Fruit fly (Drosophila melanogaster): ENCODE results near the gene Past1.

Gene Past1

DNA sequence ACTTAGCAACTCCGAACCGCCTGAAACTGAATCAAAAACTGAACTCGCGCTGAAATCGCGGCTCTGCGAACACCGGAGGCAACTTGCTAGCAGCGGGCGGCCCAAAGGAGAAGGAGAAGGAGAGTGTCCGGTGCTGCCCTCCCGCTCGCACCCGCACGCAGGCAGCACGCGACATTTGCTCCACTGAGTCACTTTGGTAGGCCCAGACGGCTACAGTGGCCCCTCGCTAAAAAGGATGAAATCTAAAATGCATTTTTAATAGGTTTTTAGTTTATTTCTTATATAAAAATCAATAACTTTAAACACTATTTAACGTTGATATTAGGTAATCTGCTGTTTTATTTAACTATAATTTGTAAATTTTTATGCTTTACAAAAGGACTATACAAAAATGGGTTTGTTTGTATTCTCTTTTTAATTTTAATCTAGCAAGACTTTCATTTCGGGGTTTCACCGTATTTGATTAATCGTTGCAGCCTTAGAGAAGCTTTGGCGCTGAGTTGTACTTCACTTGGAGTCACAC is 25.3 kb downstream of the Past1 start, which contains the start of gene Men (continued):
- TF ChIP-seq CG3065 (GFP tag; optimal IDR thresholded peaks at IDR 0.05) (no peak), CG14667 (GFP tag; IDR thresholded peaks at IDR 0.05) (no peak), CG11696 (GFP tag; IDR thresholded peaks at IDR 0.05) (0 out of 2 replicates have a peak, but pooled peaks have one; percentile 8), Rx (GFP tag; IDR thresholded peaks at IDR 0.05) (no peak), CG18011 (GFP tag; optimal IDR thresholded peaks at IDR 0.05) (no peak), CG6654 (GFP tag; optimal IDR thresholded peaks at IDR 0.05) (no peak), cato (GFP tag; optimal IDR thresholded peaks at IDR 0.05; ENCODE audit: borderline replicate concordance) (no peak), Asciz (GFP tag; optimal IDR thresholded peaks at IDR 0.05) (peak; percentile 33), CG9437 (GFP tag; optimal IDR thresholded peaks at IDR 0.05) (peak; percentile 54), so (GFP tag; IDR thresholded peaks at IDR 0.05) (peak; percentile 59; the same call in 1 of the 3 replicates), row (GFP tag; IDR thresholded peaks at IDR 0.05) (peak; percentile 70), CG6175 (GFP tag; IDR thresholded peaks at IDR 0.05) (no peak), Hey (tag; optimal IDR thresholded peaks at IDR 0.05) (no peak), zf30C (GFP tag; optimal IDR thresholded peaks at IDR 0.05) (no peak), pita (GFP tag; optimal IDR thresholded peaks at IDR 0.05) (no peak), pho (GFP tag; optimal IDR thresholded peaks at IDR 0.05) (no peak), ham (GFP tag; IDR thresholded peaks at IDR 0.05) (no peak), Oli (tag; optimal IDR thresholded peaks at IDR 0.05) (peak; percentile 75), CG18764 (GFP tag; optimal IDR thresholded peaks at IDR 0.05) (peak; percentile 29), da (GFP tag; optimal IDR thresholded peaks at IDR 0.05) (no peak), jigr1 (GFP tag; IDR thresholded peaks at IDR 0.05) (no peak), CG1647 (GFP tag; optimal IDR thresholded peaks at IDR 0.05) (no peak), lilli (GFP tag; optimal IDR thresholded peaks at IDR 0.05) (peak; percentile 26), CG8290 (GFP tag; optimal IDR thresholded peaks at IDR 0.05) (no peak), CG8290 (tag; optimal IDR thresholded peaks at IDR 0.05) (no peak), CG8924 (tag; optimal IDR thresholded peaks at IDR 0.05) (peak; percentile 67), Mad (GFP tag; optimal IDR thresholded peaks at IDR 0.05) (no peak), salm (tag; optimal IDR thresholded peaks at IDR 0.05) (peak; percentile 49), ci (GFP tag; IDR thresholded peaks at IDR 0.05) (0 out of 3 replicates have a peak, but pooled peaks have one; percentile 24), Hmr (GFP tag; optimal IDR thresholded peaks at IDR 0.05) (peak; percentile 66), mld (GFP tag; IDR thresholded peaks at IDR 0.05; ENCODE audit: partially characterized antibody) (no peak), klu (GFP tag; IDR thresholded peaks at IDR 0.05) (peak; percentile 47; the same call in 1 of the 2 replicates), CG32532 (GFP tag; IDR thresholded peaks at IDR 0.05) (peak; percentile 60), CG3281 (GFP tag; optimal IDR thresholded peaks at IDR 0.05) (peak; percentile 49), wor (GFP tag; IDR thresholded peaks at IDR 0.05) (peak; percentile 10; the same call in 1 of the 2 replicates), HLHmδ (GFP tag; optimal IDR thresholded peaks at IDR 0.05) (no peak), CG7271 (tag; optimal IDR thresholded peaks at IDR 0.05) (no peak), Ssrp (tag; optimal IDR thresholded peaks at IDR 0.05) (peak; percentile 69), ftz-f1 (GFP tag; optimal IDR thresholded peaks at IDR 0.05) (no peak), CG9876 (GFP tag; optimal IDR thresholded peaks at IDR 0.05) (no peak), CG34224 (GFP tag; IDR thresholded peaks at IDR 0.05; ENCODE audit: partially characterized antibody) (no peak), CG17612 (GFP tag; IDR thresholded peaks at IDR 0.05) (no peak), tin (GFP tag; optimal IDR thresholded peaks at IDR 0.05) (peak; percentile 27), Bgb (GFP tag; IDR thresholded peaks at IDR 0.05; ENCODE audit: partially characterized antibody) (no peak), lmd (GFP tag; IDR thresholded peaks at IDR 0.05) (peak; percentile 52), mam (GFP tag; optimal IDR thresholded peaks at IDR 0.05) (no peak), knrl (GFP tag; IDR thresholded peaks at IDR 0.05; ENCODE audit: partially characterized antibody) (no peak), CG13424 (tag; optimal IDR thresholded peaks at IDR 0.05) (peak; percentile 82), rib (GFP tag; IDR thresholded peaks at IDR 0.05) (no peak), sc (optimal IDR thresholded peaks at IDR 0.05) (no peak), sc (GFP tag; optimal IDR thresholded peaks at IDR 0.05) (peak; percentile 41), cas (GFP tag; IDR thresholded peaks at IDR 0.05) (no peak)

Data from whole organism, embryonic.